Fruit fly (Drosophila melanogaster) whole organism, embryonic: Measurements from ENCODE around the gene mRpL24.

ENCODE experiments used
- BEAF-32 ChIP-seq: fragments of 200-800 bp; sonication (Bioruptor generic); optimal IDR thresholded peaks from 3 replicates; lab custom pipeline; 2017; ENCODE audit warnings: missing biosample characterization, missing genetic modification characterization, mild to moderate bottlenecking, moderate library complexity, missing genetic modification reagents
- CG10959 ChIP-seq: fragments of 200-800 bp; sonication (Bioruptor generic); IDR thresholded peaks from 2 replicates; pipeline ENCODE4 v1.3.6; 2022; ENCODE audit warnings: missing biosample characterization, missing genetic modification characterization
- CG12104 ChIP-seq: fragments of 200-800 bp; sonication (Bioruptor generic); optimal IDR thresholded peaks from 3 replicates; lab custom pipeline; 2016; ENCODE audit warnings: missing biosample characterization, missing genetic modification characterization
- CG12236 ChIP-seq: fragments of 200-800 bp; sonication (Bioruptor generic); optimal IDR thresholded peaks from 2 replicates; lab custom pipeline; 2016; ENCODE audit warnings: missing biosample characterization, missing genetic modification characterization
- CG12659 ChIP-seq: fragments of 200-800 bp; sonication (Bioruptor generic); optimal IDR thresholded peaks from 3 replicates; lab custom pipeline; 2017; ENCODE audit warnings: mild to moderate bottlenecking, missing biosample characterization, missing genetic modification reagents, missing genetic modification characterization
- CG15269 ChIP-seq: fragments of 200-800 bp; sonication (Bioruptor generic); optimal IDR thresholded peaks from 2 replicates; lab custom pipeline; 2018; ENCODE audit warnings: missing biosample characterization, mild to moderate bottlenecking, missing genetic modification characterization, moderate library complexity
- CG15479 ChIP-seq: fragments of 200-800 bp; sonication (Bioruptor generic); optimal IDR thresholded peaks from 3 replicates; lab custom pipeline; 2019; ENCODE audit warnings: missing biosample characterization, mild to moderate bottlenecking, missing genetic modification characterization, moderate library complexity
- CG15514 ChIP-seq: fragments of 200-800 bp; sonication (Bioruptor generic); optimal IDR thresholded peaks from 3 replicates; lab custom pipeline; 2017; ENCODE audit warnings: missing biosample characterization, missing genetic modification characterization, mild to moderate bottlenecking, moderate library complexity, missing genetic modification reagents
- CG16815 ChIP-seq: fragments of 200-800 bp; sonication (Bioruptor generic); optimal IDR thresholded peaks from 3 replicates; lab custom pipeline; 2017; ENCODE audit warnings: missing biosample characterization, mild to moderate bottlenecking, missing genetic modification characterization
- CG17829 ChIP-seq: fragments of 200-800 bp; optimal IDR thresholded peaks from 2 replicates; lab custom pipeline; 2019; ENCODE audit warnings: missing biosample characterization, mild to moderate bottlenecking, missing genetic modification characterization, moderate library complexity
- CG2202 ChIP-seq: fragments of 200-800 bp; sonication (Bioruptor generic); optimal IDR thresholded peaks from 2 replicates; lab custom pipeline; 2018; ENCODE audit warnings: missing biosample characterization, mild to moderate bottlenecking, missing genetic modification characterization
- CG31365 ChIP-seq: fragments of 200-800 bp; sonication (Bioruptor generic); optimal IDR thresholded peaks from 2 replicates; lab custom pipeline; 2018; ENCODE audit warnings: missing biosample characterization, mild to moderate bottlenecking, missing genetic modification characterization
- CG32767 ChIP-seq: fragments of 200-800 bp; sonication (Bioruptor generic); IDR thresholded peaks from 2 replicates; pipeline ENCODE4 v1.3.6; 2022; ENCODE audit warnings: missing biosample characterization, missing genetic modification characterization
- CG42726 ChIP-seq: fragments of 200-800 bp; sonication (Bioruptor generic); IDR thresholded peaks from 2 replicates; pipeline ENCODE4 v1.3.6; 2022; ENCODE audit warnings: missing biosample characterization, missing genetic modification characterization; ENCODE audit not compliant: partially characterized antibody
- CG43689 ChIP-seq: fragments of 200-800 bp; sonication (Bioruptor generic); IDR thresholded peaks from 2 replicates; pipeline ENCODE4 v1.3.6; 2022; ENCODE audit warnings: missing biosample characterization, missing genetic modification characterization
- CG4617 ChIP-seq: fragments of 200-800 bp; sonication (Bioruptor generic); optimal IDR thresholded peaks from 3 replicates; lab custom pipeline; 2016; ENCODE audit warnings: missing biosample characterization, missing genetic modification characterization, borderline replicate concordance
- CG4820 ChIP-seq: fragments of 200-800 bp; sonication (Bioruptor generic); optimal IDR thresholded peaks from 3 replicates; lab custom pipeline; 2016; ENCODE audit warnings: missing biosample characterization, missing genetic modification characterization
- CG7786 ChIP-seq: fragments of 200-800 bp; sonication (Bioruptor generic); optimal IDR thresholded peaks from 2 replicates; lab custom pipeline; 2016; ENCODE audit warnings: missing biosample characterization, missing genetic modification characterization
- CG8765 ChIP-seq: fragments of 200-800 bp; sonication (Bioruptor generic); IDR thresholded peaks from 2 replicates; pipeline ENCODE4 v1.3.6; 2022; ENCODE audit warnings: missing biosample characterization, missing genetic modification characterization
- CG9215 ChIP-seq: fragments of 200-800 bp; sonication (Bioruptor generic); IDR thresholded peaks from 2 replicates; pipeline ENCODE4 v1.3.6; 2022; ENCODE audit warnings: missing biosample characterization, missing genetic modification characterization
- CG9797 ChIP-seq: fragments of 200-800 bp; sonication (Bioruptor generic); optimal IDR thresholded peaks from 3 replicates; lab custom pipeline; 2018; ENCODE audit warnings: missing biosample characterization, mild to moderate bottlenecking, missing genetic modification characterization
- Chrac-16 ChIP-seq: fragments of 200-800 bp; sonication (Bioruptor generic); optimal IDR thresholded peaks from 3 replicates; lab custom pipeline; 2016; ENCODE audit warnings: missing biosample characterization, missing genetic modification characterization
- Dp ChIP-seq: fragments of 200-800 bp; sonication (Bioruptor generic); optimal IDR thresholded peaks from 2 replicates; lab custom pipeline; 2018; ENCODE audit warnings: missing biosample characterization, mild to moderate bottlenecking, missing genetic modification characterization, moderate library complexity
- Eip74EF ChIP-seq, 2 experiments: fragments of 200-800 bp in 1 of 2; fragments of >200 bp in 1 of 2; sonication (Bioruptor generic) in 1 of 2; optimal IDR thresholded peaks; 2 replicates each; lab custom pipeline; 2017 to 2019; ENCODE audit warnings: missing biosample characterization in 2 of 2, missing genetic modification characterization in 2 of 2, mild to moderate bottlenecking in 1 of 2, moderate library complexity in 1 of 2
- Gug ChIP-seq: fragments of 200-800 bp; sonication (Bioruptor generic); IDR thresholded peaks from 4 replicates; pipeline ENCODE4 v1.3.6; 2022; ENCODE audit warnings: missing biosample characterization, missing genetic modification characterization
- H15 ChIP-seq: fragments of 200-800 bp; sonication (Bioruptor generic); IDR thresholded peaks from 3 replicates; pipeline ENCODE4 v1.3.6; 2022; ENCODE audit warnings: missing biosample characterization, missing genetic modification characterization
- Hmr ChIP-seq: fragments of 200-800 bp; sonication (Bioruptor generic); optimal IDR thresholded peaks from 3 replicates; lab custom pipeline; 2017; ENCODE audit warnings: mild to moderate bottlenecking, missing biosample characterization, missing genetic modification reagents, missing genetic modification characterization
- Meics ChIP-seq: fragments of 200-800 bp; sonication (Bioruptor generic); optimal IDR thresholded peaks from 2 replicates; lab custom pipeline; 2017; ENCODE audit warnings: missing biosample characterization, mild to moderate bottlenecking, missing genetic modification characterization
- NfI ChIP-seq: fragments of 200-800 bp; sonication (Bioruptor generic); optimal IDR thresholded peaks from 3 replicates; lab custom pipeline; 2018; ENCODE audit warnings: missing biosample characterization, mild to moderate bottlenecking, missing genetic modification characterization, moderate library complexity
- Rx ChIP-seq: fragments of 200-800 bp; sonication (Bioruptor generic); IDR thresholded peaks from 2 replicates; pipeline ENCODE4 v1.3.6; 2022; ENCODE audit warnings: missing biosample characterization, missing genetic modification characterization
- TFAM ChIP-seq: fragments of 200-800 bp; sonication (Bioruptor generic); optimal IDR thresholded peaks from 2 replicates; lab custom pipeline; 2017; ENCODE audit warnings: missing biosample characterization, missing genetic modification characterization, inconsistent platforms
- Usf ChIP-seq: fragments of 200-800 bp; sonication (Bioruptor generic); optimal IDR thresholded peaks from 2 replicates; lab custom pipeline; 2017; ENCODE audit warnings: missing genotype, missing biosample characterization, missing genetic modification characterization
- bab2 ChIP-seq: fragments of 200-800 bp; sonication (Bioruptor generic); optimal IDR thresholded peaks from 2 replicates; lab custom pipeline; 2016; ENCODE audit warnings: missing biosample characterization, missing genetic modification characterization
- chn ChIP-seq: fragments of 200-800 bp; sonication (Bioruptor generic); optimal IDR thresholded peaks from 2 replicates; lab custom pipeline; 2016; ENCODE audit warnings: missing biosample characterization, missing genetic modification characterization
- ci ChIP-seq: fragments of 200-800 bp; sonication (Bioruptor generic); IDR thresholded peaks from 3 replicates; pipeline ENCODE4 v1.3.6; 2022; ENCODE audit warnings: missing biosample characterization, missing genetic modification characterization
- ems ChIP-seq: fragments of 200-800 bp; sonication (Bioruptor generic); optimal IDR thresholded peaks from 3 replicates; lab custom pipeline; 2016; ENCODE audit warnings: missing biosample characterization, missing genetic modification characterization
- ftz-f1 ChIP-seq: fragments of 200-800 bp; sonication (Bioruptor generic); optimal IDR thresholded peaks from 2 replicates; lab custom pipeline; 2016; ENCODE audit warnings: missing biosample characterization, missing genetic modification characterization
- gfzf ChIP-seq: fragments of 200-800 bp; sonication (Bioruptor generic); optimal IDR thresholded peaks from 2 replicates; lab custom pipeline; 2016; ENCODE audit warnings: missing biosample characterization, mild to moderate bottlenecking, missing genetic modification characterization, moderate library complexity
- insv ChIP-seq, 2 experiments: fragments of 200-800 bp; sonication (Bioruptor generic); optimal IDR thresholded peaks; 3 replicates each; lab custom pipeline; 2016 to 2018; ENCODE audit warnings: missing biosample characterization in 2 of 2, missing genetic modification characterization in 2 of 2
- lilli ChIP-seq: fragments of 200-800 bp; sonication (Bioruptor generic); optimal IDR thresholded peaks from 3 replicates; lab custom pipeline; 2016; ENCODE audit warnings: missing biosample characterization, missing genetic modification characterization
- nau ChIP-seq: fragments of 200-800 bp; sonication (Bioruptor generic); optimal IDR thresholded peaks from 3 replicates; lab custom pipeline; 2017; ENCODE audit warnings: missing biosample characterization, mild to moderate bottlenecking, missing genetic modification characterization, missing genetic modification reagents
- oc ChIP-seq: fragments of 200-800 bp; sonication (Bioruptor generic); optimal IDR thresholded peaks from 2 replicates; lab custom pipeline; 2018; ENCODE audit warnings: missing biosample characterization, mild to moderate bottlenecking, missing genetic modification characterization, moderate library complexity
- pho ChIP-seq: fragments of 200-800 bp; sonication (Bioruptor generic); optimal IDR thresholded peaks from 2 replicates; lab custom pipeline; 2016; ENCODE audit warnings: missing biosample characterization, missing genetic modification characterization
- so ChIP-seq: fragments of 200-800 bp; sonication (Bioruptor generic); IDR thresholded peaks from 3 replicates; pipeline ENCODE4 v1.3.6; 2022; ENCODE audit warnings: missing biosample characterization, missing genetic modification characterization
- tio ChIP-seq: fragments of 200-800 bp; sonication (Bioruptor generic); optimal IDR thresholded peaks from 2 replicates; lab custom pipeline; 2017; ENCODE audit warnings: missing biosample characterization, missing genetic modification characterization, inconsistent platforms
- twi ChIP-seq: fragments of 200-800 bp; optimal IDR thresholded peaks from 2 replicates; lab custom pipeline; 2019; ENCODE audit warnings: missing biosample characterization, mild to moderate bottlenecking, missing genetic modification characterization, moderate library complexity
- vvl ChIP-seq: fragments of 200-800 bp; sonication (Bioruptor generic); IDR thresholded peaks from 2 replicates; pipeline ENCODE4 v1.3.6; 2022; ENCODE audit warnings: missing biosample characterization, missing genetic modification characterization
- zen ChIP-seq: fragments of 200-800 bp; sonication (Bioruptor generic); optimal IDR thresholded peaks from 3 replicates; lab custom pipeline; 2018; ENCODE audit warnings: missing biosample characterization, mild to moderate bottlenecking, missing genetic modification characterization, moderate library complexity
- zen2 ChIP-seq: fragments of 200-800 bp; sonication (Bioruptor generic); IDR thresholded peaks from 3 replicates; pipeline ENCODE4 v1.3.6; 2022; ENCODE audit warnings: missing biosample characterization, missing genetic modification characterization; ENCODE audit not compliant: partially characterized antibody

The mRpL24 gene

DNA sequence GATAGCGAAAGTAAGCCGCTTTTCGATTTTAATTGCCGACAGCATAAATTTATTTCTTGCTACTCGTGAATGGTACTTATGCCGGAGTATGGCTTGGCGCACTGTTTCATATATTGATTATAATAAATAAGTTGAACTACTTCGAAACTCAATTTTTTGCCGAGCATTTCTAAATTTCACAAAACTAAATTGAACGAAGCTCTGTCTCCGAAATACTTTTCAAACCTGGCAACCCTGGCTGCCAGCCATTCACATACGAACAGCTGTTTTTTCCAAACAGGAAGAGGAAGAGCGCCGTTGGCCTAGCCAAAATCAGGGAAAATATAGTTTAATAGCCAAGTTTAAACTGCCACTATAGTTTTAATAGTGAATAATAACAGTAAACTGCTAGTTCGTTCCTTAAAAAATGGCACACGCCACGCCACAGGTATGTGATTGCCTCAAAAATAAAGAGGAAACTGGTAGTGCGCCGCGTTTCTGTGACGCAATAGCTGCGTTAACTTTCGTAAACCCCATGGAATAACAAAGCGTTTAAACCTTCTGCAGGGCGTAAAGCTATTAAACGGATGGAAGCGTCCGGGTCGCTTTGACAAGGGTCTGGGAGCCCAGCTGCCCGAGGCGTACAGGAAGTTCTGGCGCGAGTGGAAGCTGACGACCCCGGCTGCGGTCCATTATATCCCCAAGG is 28.7 kb upstream of the mRpL24 start, which contains the start of gene mRpL28 (continued):
- TF ChIP-seq CG31365 (no peak), gfzf (GFP tag; lab: Kevin White, UChicago) (peak; percentile 13), vvl (GFP tag; lab: Robert Waterston, UW) (no peak; the same call in 1 of the 2 replicates), CG15514 (GFP tag; lab: Kevin White, UChicago) (peak; percentile 26), lilli (GFP tag; lab: Kevin White, UChicago) (peak; percentile 12), Rx (GFP tag; lab: Robert Waterston, UW) (no peak), TFAM (GFP tag; lab: Kevin White, UChicago) (no peak), CG9215 (GFP tag; lab: Robert Waterston, UW) (no peak), Eip74EF (GFP tag; optimal IDR thresholded peaks at IDR 0.05; lab: Kevin White, UChicago) (peak in 1 of 2 experiments; percentile 38), CG12659 (peak; percentile 58), zen (no peak), bab2 (GFP tag; lab: Kevin White, UChicago) (no peak), CG15269 (tag; lab: Kevin White, UChicago) (no peak), CG10959 (GFP tag; lab: Robert Waterston, UW) (no peak), insv (GFP tag; optimal IDR thresholded peaks at IDR 0.05; lab: Kevin White, UChicago) (no peak)

DNA sequence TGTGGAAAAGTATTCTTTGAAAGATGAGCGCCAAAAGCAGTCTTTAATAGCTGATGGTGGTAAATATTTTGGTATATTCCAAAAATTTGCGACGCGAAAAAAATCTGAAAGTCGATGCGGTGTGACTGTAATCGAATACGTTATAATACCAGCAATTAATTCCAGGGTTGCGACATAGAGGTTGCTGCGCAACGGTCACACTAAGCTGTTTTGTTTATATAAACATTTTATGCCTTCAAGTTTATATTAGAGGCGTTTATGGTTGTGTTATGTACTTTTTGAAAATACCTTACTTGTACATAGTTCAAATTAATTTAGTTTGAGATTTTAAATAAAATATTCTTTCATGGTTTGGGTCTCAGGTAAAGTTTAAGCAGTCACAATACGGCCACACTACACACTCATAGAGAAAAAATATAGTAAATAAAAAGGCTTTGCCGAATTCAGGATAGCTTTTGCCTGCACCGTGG is 26.2 kb upstream of the mRpL24 start, which contains the start of gene CG14043:
Gene CG14043 (plus strand): TSS at position 374 of the 470 bp plus-strand sequence.
- TF ChIP-seq CG16815 (GFP tag; lab: Kevin White, UChicago) (no peak), tio (no peak), CG32767 (GFP tag; lab: Robert Waterston, UW) (no peak), BEAF-32 (GFP tag; lab: Kevin White, UChicago) (peak; percentile 59), ftz-f1 (peak; percentile 21), CG15479 (peak; percentile 2), CG2202 (tag; lab: Kevin White, UChicago) (no peak), CG12236 (no peak), CG4820 (GFP tag; lab: Kevin White, UChicago) (no peak), Dp (peak; percentile 78), CG8765 (GFP tag; lab: Robert Waterston, UW) (no peak), Chrac-16 (GFP tag; lab: Kevin White, UChicago) (peak; percentile 17), CG42726 (GFP tag; lab: Robert Waterston, UW) (no peak), pho (peak; percentile 39), CG43689 (GFP tag; lab: Robert Waterston, UW) (no peak), so (GFP tag; lab: Robert Waterston, UW) (no peak), nau (no peak), Usf (GFP tag; lab: Kevin White, UChicago) (no peak), Meics (no peak), twi (tag; lab: Kevin White, UChicago) (peak; percentile 21), oc (tag; lab: Kevin White, UChicago) (no peak), H15 (no peak), ems (no peak), CG7786 (GFP tag; lab: Kevin White, UChicago) (peak; percentile 40), NfI (GFP tag; lab: Kevin White, UChicago) (no peak), Hmr (GFP tag; lab: Kevin White, UChicago) (no peak), CG4617 (peak; percentile 92), Gug (no peak), ci (no peak), CG12104 (no peak), chn (GFP tag; lab: Kevin White, UChicago) (peak; percentile 37), CG17829 (peak; percentile 51), CG9797 (GFP tag; lab: Kevin White, UChicago) (peak; percentile 99), zen2 (GFP tag; lab: Robert Waterston, UW) (no peak)
